Worm (Caenorhabditis elegans) whole organism, L2 larva: ENCODE data around the gene F58F12.1.

Source experiments
- C34F6.9 ChIP-seq: fragments of 150-350 bp; optimal IDR thresholded peaks from 2 replicates; lab custom pipeline; 2014; ENCODE audit warnings: missing biosample characterization, missing genetic modification characterization
- F13H6.1 ChIP-seq: sonication (generic microtip); optimal IDR thresholded peaks from 2 replicates; lab custom pipeline; 2016; ENCODE audit warnings: missing genetic modification characterization, missing compliant biosample characterization
- R02D3.7 ChIP-seq: fragments of 150-350 bp; optimal IDR thresholded peaks from 2 replicates; lab custom pipeline; 2014; ENCODE audit warnings: missing biosample characterization, missing genetic modification characterization
- Y55F3AM.14 ChIP-seq: fragments of 200-800 bp; sonication (Bioruptor generic); optimal IDR thresholded peaks from 2 replicates; lab custom pipeline; 2018; ENCODE audit warnings: mild to moderate bottlenecking, missing genetic modification characterization, missing compliant biosample characterization
- ZK546.5 ChIP-seq: sonication (generic microtip); optimal IDR thresholded peaks from 2 replicates; lab custom pipeline; 2017; ENCODE audit warnings: missing biosample characterization, missing genetic modification characterization
- alr-1 ChIP-seq: fragments of 150-350 bp; optimal IDR thresholded peaks from 2 replicates; lab custom pipeline; 2014; ENCODE audit warnings: missing biosample characterization, missing genetic modification characterization
- aly-2 ChIP-seq: fragments of 150-350 bp; optimal IDR thresholded peaks from 2 replicates; lab custom pipeline; 2014; ENCODE audit warnings: missing biosample characterization, missing genetic modification characterization
- ama-1 ChIP-seq: fragments of 150-350 bp; optimal IDR thresholded peaks from 2 replicates; lab custom pipeline; 2018; ENCODE audit warnings: inconsistent platforms
- blmp-1 ChIP-seq: sonication (generic microtip); optimal IDR thresholded peaks from 2 replicates; lab custom pipeline; 2017; ENCODE audit warnings: missing genetic modification characterization, mild to moderate bottlenecking, missing compliant biosample characterization, antibody characterized with exemption, moderate library complexity; ENCODE audit not compliant: insufficient read depth
- ceh-16 ChIP-seq: fragments of 150-350 bp; optimal IDR thresholded peaks from 2 replicates; lab custom pipeline; 2014; ENCODE audit warnings: missing biosample characterization, missing genetic modification characterization
- ceh-82 ChIP-seq: fragments of 150-350 bp; optimal IDR thresholded peaks from 2 replicates; lab custom pipeline; 2014; ENCODE audit warnings: missing biosample characterization, missing genetic modification characterization
- crh-2 ChIP-seq: sonication (generic microtip); optimal IDR thresholded peaks from 2 replicates; lab custom pipeline; 2017; ENCODE audit warnings: missing biosample characterization, missing genetic modification characterization
- dmd-4 ChIP-seq: sonication (generic microtip); optimal IDR thresholded peaks from 2 replicates; lab custom pipeline; 2017; ENCODE audit warnings: missing biosample characterization, missing genetic modification characterization
- egl-27 ChIP-seq: sonication (generic microtip); optimal IDR thresholded peaks from 3 replicates; lab custom pipeline; 2017; ENCODE audit warnings: missing biosample characterization, missing genetic modification reagents, missing genetic modification characterization
- elt-1 ChIP-seq: fragments of 150-350 bp; optimal IDR thresholded peaks from 2 replicates; lab custom pipeline; 2014; ENCODE audit warnings: missing biosample characterization, missing genetic modification characterization
- elt-3 ChIP-seq: sonication (generic microtip); optimal IDR thresholded peaks from 2 replicates; lab custom pipeline; 2017; ENCODE audit warnings: missing biosample characterization, missing genetic modification characterization
- fos-1 ChIP-seq: fragments of 150-350 bp; optimal IDR thresholded peaks from 2 replicates; lab custom pipeline; 2014; ENCODE audit warnings: missing biosample characterization, missing genetic modification characterization
- gmeb-1 ChIP-seq: fragments of 150-350 bp; optimal IDR thresholded peaks from 2 replicates; lab custom pipeline; 2014; ENCODE audit warnings: missing biosample characterization, missing genetic modification characterization
- lin-11 ChIP-seq: fragments of 150-350 bp; sonication (generic microtip); optimal IDR thresholded peaks from 2 replicates; lab custom pipeline; 2014; ENCODE audit warnings: missing biosample characterization, missing genetic modification characterization, inconsistent platforms, mixed read lengths
- lin-13 ChIP-seq: fragments of 150-350 bp; optimal IDR thresholded peaks from 2 replicates; lab custom pipeline; 2014; ENCODE audit warnings: missing biosample characterization, missing genetic modification reagents, missing genetic modification characterization
- lin-39 ChIP-seq: fragments of 150-350 bp; optimal IDR thresholded peaks from 2 replicates; lab custom pipeline; 2014; ENCODE audit warnings: missing biosample characterization, missing genetic modification reagents, missing genetic modification characterization
- lsy-2 ChIP-seq, 2 experiments: fragments of 150-350 bp in 1 of 2; sonication (generic microtip) in 1 of 2; optimal IDR thresholded peaks; 2 replicates each; lab custom pipeline; 2014 to 2017; ENCODE audit warnings: missing biosample characterization in 2 of 2, missing genetic modification characterization in 2 of 2
- mab-5 ChIP-seq: fragments of 150-350 bp; optimal IDR thresholded peaks from 2 replicates; lab custom pipeline; 2014; ENCODE audit warnings: missing biosample characterization, missing genetic modification characterization
- mbf-1 ChIP-seq: sonication (generic microtip); optimal IDR thresholded peaks from 2 replicates; lab custom pipeline; 2017; ENCODE audit warnings: missing biosample characterization, missing genetic modification characterization
- mdl-1 ChIP-seq, 2 experiments: fragments of 150-350 bp in 1 of 2; sonication (generic microtip) in 1 of 2; optimal IDR thresholded peaks; 2 replicates each; lab custom pipeline; 2017; ENCODE audit warnings: missing biosample characterization in 2 of 2, missing genetic modification characterization in 2 of 2
- nhr-10 ChIP-seq: sonication (generic microtip); optimal IDR thresholded peaks from 2 replicates; lab custom pipeline; 2017; ENCODE audit warnings: missing biosample characterization, missing genetic modification characterization
- nhr-11 ChIP-seq: fragments of 150-350 bp; optimal IDR thresholded peaks from 2 replicates; lab custom pipeline; 2014; ENCODE audit warnings: missing biosample characterization, missing genetic modification characterization
- nhr-12 ChIP-seq: fragments of 150-350 bp; optimal IDR thresholded peaks from 2 replicates; lab custom pipeline; 2014; ENCODE audit warnings: missing biosample characterization, missing genetic modification characterization
- nhr-129 ChIP-seq: fragments of 150-350 bp; optimal IDR thresholded peaks from 2 replicates; lab custom pipeline; 2014; ENCODE audit warnings: missing biosample characterization, missing genetic modification characterization
- nhr-21 ChIP-seq: fragments of 150-350 bp; optimal IDR thresholded peaks from 2 replicates; lab custom pipeline; 2014; ENCODE audit warnings: missing biosample characterization, missing genetic modification characterization
- nhr-23 ChIP-seq: fragments of 150-350 bp; optimal IDR thresholded peaks from 2 replicates; lab custom pipeline; 2014; ENCODE audit warnings: missing biosample characterization, missing genetic modification reagents, missing genetic modification characterization
- nhr-237 ChIP-seq: fragments of 150-350 bp; optimal IDR thresholded peaks from 2 replicates; lab custom pipeline; 2014; ENCODE audit warnings: missing biosample characterization, missing genetic modification characterization
- nhr-25 ChIP-seq: fragments of 150-350 bp; sonication (generic microtip); optimal IDR thresholded peaks from 3 replicates; lab custom pipeline; 2014; ENCODE audit warnings: missing biosample characterization, missing genetic modification characterization
- nhr-6 ChIP-seq: fragments of 150-350 bp; optimal IDR thresholded peaks from 2 replicates; lab custom pipeline; 2014; ENCODE audit warnings: missing biosample characterization, missing genetic modification characterization
- nhr-77 ChIP-seq: fragments of 150-350 bp; optimal IDR thresholded peaks from 2 replicates; lab custom pipeline; 2014; ENCODE audit warnings: missing biosample characterization, missing genetic modification characterization
- peb-1 ChIP-seq: fragments of 150-350 bp; optimal IDR thresholded peaks from 2 replicates; lab custom pipeline; 2014; ENCODE audit warnings: missing biosample characterization, missing genetic modification characterization
- sem-4 ChIP-seq: fragments of 150-350 bp; optimal IDR thresholded peaks from 2 replicates; lab custom pipeline; 2014; ENCODE audit warnings: missing biosample characterization, missing genetic modification reagents, missing genetic modification characterization
- skn-1 ChIP-seq: sonication (generic microtip); optimal IDR thresholded peaks from 2 replicates; lab custom pipeline; 2017; ENCODE audit warnings: missing biosample characterization, missing genetic modification characterization
- sma-3 ChIP-seq: sonication (generic microtip); optimal IDR thresholded peaks from 2 replicates; lab custom pipeline; 2016; ENCODE audit warnings: missing genetic modification reagents, missing genetic modification characterization, missing compliant biosample characterization
- sma-9 ChIP-seq, 2 experiments: fragments of 150-350 bp in 1 of 2; sonication (generic microtip) in 1 of 2; optimal IDR thresholded peaks; 2 replicates each; lab custom pipeline; 2014 to 2016; ENCODE audit warnings: missing genetic modification characterization in 2 of 2, mild to moderate bottlenecking in 1 of 2, missing biosample characterization in 1 of 2, missing compliant biosample characterization in 1 of 2, missing genetic modification reagents in 1 of 2, moderate library complexity in 1 of 2
- snpc-4 ChIP-seq: fragments of 150-350 bp; optimal IDR thresholded peaks from 2 replicates; lab custom pipeline; 2014; ENCODE audit warnings: missing biosample characterization, missing genetic modification characterization
- unc-39 ChIP-seq: fragments of 150-350 bp; optimal IDR thresholded peaks from 2 replicates; lab custom pipeline; 2014; ENCODE audit warnings: missing biosample characterization, missing genetic modification characterization
- unc-55 ChIP-seq: fragments of 150-350 bp; sonication (generic microtip); optimal IDR thresholded peaks from 3 replicates; lab custom pipeline; 2014; ENCODE audit warnings: missing biosample characterization, missing genetic modification reagents, missing genetic modification characterization
- unc-62 ChIP-seq: fragments of 150-350 bp; optimal IDR thresholded peaks from 2 replicates; lab custom pipeline; 2014; ENCODE audit warnings: missing biosample characterization, missing genetic modification reagents, missing genetic modification characterization
- zag-1 ChIP-seq: fragments of 150-350 bp; optimal IDR thresholded peaks from 2 replicates; lab custom pipeline; 2014; ENCODE audit warnings: missing biosample characterization, missing genetic modification characterization
- ztf-1 ChIP-seq: fragments of 200-800 bp; sonication (Bioruptor generic); conservative IDR thresholded peaks from 2 replicates; pipeline ENCODE4 v1.3.6; 2022; ENCODE audit warnings: missing genetic modification characterization, missing compliant biosample characterization
- ztf-11 ChIP-seq: sonication (generic microtip); optimal IDR thresholded peaks from 2 replicates; lab custom pipeline; 2017; ENCODE audit warnings: missing biosample characterization, missing genetic modification characterization
- ztf-4 ChIP-seq: fragments of 150-350 bp; optimal IDR thresholded peaks from 2 replicates; lab custom pipeline; 2014; ENCODE audit warnings: missing biosample characterization, missing genetic modification characterization

Gene F58F12.1

ce11 chrII:6349968-6350367, 33.5 kb upstream of the F58F12.1 start:
- no peak for TF ChIP-seq lsy-2 (tag; optimal IDR thresholded peaks at IDR 0.05; lab: Kevin White, UChicago)
- no peak for TF ChIP-seq nhr-23 (tag; lab: Kevin White, UChicago)

- TF ChIP-seq nhr-25 (tag; lab: Kevin White, UChicago) (peak; percentile 28), ztf-4 (tag; lab: Kevin White, UChicago) (no peak)
Measured at ce11 chrII:6351887-6352286, 31.6 kb upstream of the F58F12.1 start, which contains the start of gene C32D5.10. C32D5.10 (minus strand) TSS chrII:6351987.

- TF ChIP-seq mdl-1 (tag; optimal IDR thresholded peaks at IDR 0.05; lab: Kevin White, UChicago) (no peak), ztf-11 (tag; lab: Kevin White, UChicago) (no peak), unc-39 (tag; lab: Kevin White, UChicago) (no peak), unc-62 (no peak), C34F6.9 (peak; percentile 90), nhr-6 (tag; lab: Kevin White, UChicago) (peak; percentile 32), elt-3 (tag; lab: Kevin White, UChicago) (no peak), nhr-12 (tag; lab: Kevin White, UChicago) (no peak), ama-1 (no peak), nhr-25 (tag; lab: Kevin White, UChicago) (peak; percentile 74), peb-1 (tag; lab: Kevin White, UChicago) (no peak), sma-9 (GFP tag; optimal IDR thresholded peaks at IDR 0.05; lab: Kevin White, UChicago) (peak; percentile 72), sma-9 (tag; optimal IDR thresholded peaks at IDR 0.05; lab: Kevin White, UChicago) (no peak), nhr-23 (tag; lab: Kevin White, UChicago) (no peak), F13H6.1 (tag; lab: Kevin White, UChicago) (peak; percentile 62), R02D3.7 (tag; lab: Kevin White, UChicago) (no peak), egl-27 (tag; lab: Kevin White, UChicago) (peak; percentile 15), nhr-129 (tag; lab: Kevin White, UChicago) (peak; percentile 81), sma-3 (GFP tag; lab: Kevin White, UChicago) (peak; percentile 64), lsy-2 (tag; optimal IDR thresholded peaks at IDR 0.05; lab: Kevin White, UChicago) (peak; percentile 47 to 89), elt-1 (no peak), unc-55 (GFP tag; lab: Kevin White, UChicago) (peak; percentile 81), mbf-1 (no peak), lin-11 (tag; lab: Kevin White, UChicago) (peak; percentile 80), ZK546.5 (tag; lab: Kevin White, UChicago) (no peak), nhr-11 (tag; lab: Kevin White, UChicago) (no peak), nhr-77 (tag; lab: Kevin White, UChicago) (no peak), skn-1 (tag; lab: Kevin White, UChicago) (no peak), ceh-82 (tag; lab: Kevin White, UChicago) (no peak), lin-39 (no peak), ztf-4 (tag; lab: Kevin White, UChicago) (peak; percentile 13), nhr-21 (tag; lab: Kevin White, UChicago) (peak; percentile 36), lin-13 (peak; percentile 72), dmd-4 (no peak), mab-5 (tag; lab: Kevin White, UChicago) (peak; percentile 21), fos-1 (tag; lab: Kevin White, UChicago) (peak; percentile 77), alr-1 (tag; lab: Kevin White, UChicago) (no peak), gmeb-1 (peak; percentile 78), zag-1 (tag; lab: Kevin White, UChicago) (no peak), crh-2 (tag; lab: Kevin White, UChicago) (peak; percentile 76), nhr-237 (tag; lab: Kevin White, UChicago) (no peak), aly-2 (tag; lab: Kevin White, UChicago) (no peak), ztf-1 (GFP tag; lab: Robert Waterston, UW) (no peak), Y55F3AM.14 (GFP tag; lab: Kevin White, UChicago) (no peak), blmp-1 (no peak), snpc-4 (tag; lab: Kevin White, UChicago) (peak; percentile 56), sem-4 (peak; percentile 73), nhr-10 (no peak), ceh-16 (tag; lab: Kevin White, UChicago) (no peak)
Measured at ce11 chrII:6355396-6356346, 27.8 kb upstream of the F58F12.1 start, which contains the start of gene C32D5.11. C32D5.11 (minus strand) TSS chrII:6355446.
